Fruit fly (Drosophila melanogaster) whole organism, wandering third instar larva: Measurements from ENCODE around the gene CG13907.
A peak's percentile ranks its signal among the peaks of the same experiment; 100 is the strongest.

Experiments
- Abd-B ChIP-seq: fragments of >200 bp; optimal IDR thresholded peaks from 2 replicates; lab custom pipeline; 2017; ENCODE audit warnings: missing biosample characterization, missing genetic modification characterization
- CG32264 ChIP-seq: fragments of 200-800 bp; sonication (Bioruptor generic); optimal IDR thresholded peaks from 2 replicates; lab custom pipeline; 2016; ENCODE audit warnings: missing biosample characterization, missing genetic modification characterization
- CrebA ChIP-seq: fragments of 200-800 bp; sonication (Bioruptor generic); optimal IDR thresholded peaks from 2 replicates; lab custom pipeline; 2016; ENCODE audit warnings: missing biosample characterization, mild to moderate bottlenecking, missing genetic modification characterization, borderline replicate concordance
- Dfd ChIP-seq: fragments of >200 bp; optimal IDR thresholded peaks from 2 replicates; lab custom pipeline; 2017; ENCODE audit warnings: missing biosample characterization, missing genetic modification characterization
- Dif ChIP-seq: fragments of 200-275, 200-300 bp; sonication (Bioruptor generic); optimal IDR thresholded peaks from 2 replicates; lab custom pipeline; 2018; ENCODE audit warnings: missing biosample characterization, missing genetic modification characterization; ENCODE audit not compliant: partially characterized antibody
- GATAd ChIP-seq: sonication (Bioruptor generic); optimal IDR thresholded peaks from 2 replicates; lab custom pipeline; 2016; ENCODE audit warnings: missing biosample characterization, missing genetic modification characterization
- HLH106 ChIP-seq: fragments of 200-800 bp; optimal IDR thresholded peaks from 3 replicates; lab custom pipeline; 2019; ENCODE audit warnings: missing biosample characterization, mild to moderate bottlenecking, missing genetic modification characterization, moderate library complexity
- Hnf4 ChIP-seq: fragments of 200-800 bp; sonication (Bioruptor generic); optimal IDR thresholded peaks from 2 replicates; lab custom pipeline; 2016; ENCODE audit warnings: missing biosample characterization, mild to moderate bottlenecking, missing genetic modification characterization
- Hr83 ChIP-seq: fragments of 200-300 bp; sonication (Bioruptor generic); optimal IDR thresholded peaks from 2 replicates; lab custom pipeline; 2016; ENCODE audit warnings: missing biosample characterization, mild to moderate bottlenecking, missing genetic modification characterization, moderate library complexity; ENCODE audit not compliant: poor library complexity, severe bottlenecking
- Jra ChIP-seq: sonication (Bioruptor generic); optimal IDR thresholded peaks from 2 replicates; lab custom pipeline; 2016; ENCODE audit warnings: missing biosample characterization, missing genetic modification characterization
- Mio ChIP-seq: sonication (Bioruptor generic); optimal IDR thresholded peaks from 2 replicates; lab custom pipeline; 2016; ENCODE audit warnings: missing biosample characterization, missing genetic modification characterization
- Myc ChIP-seq: fragments of >200 bp; optimal IDR thresholded peaks from 2 replicates; lab custom pipeline; 2017
- N ChIP-seq: fragments of >200 bp; optimal IDR thresholded peaks from 2 replicates; lab custom pipeline; 2018; ENCODE audit warnings: missing biosample characterization, missing external identifiers, missing genetic modification characterization
- OdsH ChIP-seq: fragments of 200-800 bp; sonication (Bioruptor generic); optimal IDR thresholded peaks from 2 replicates; lab custom pipeline; 2016; ENCODE audit warnings: missing biosample characterization, mild to moderate bottlenecking, missing genetic modification characterization
- Rel ChIP-seq, 2 experiments: fragments of 200-800 bp; sonication (Bioruptor generic) in 1 of 2; optimal IDR thresholded peaks; 2 replicates in 1 of 2; 3 replicates in 1 of 2; lab custom pipeline; 2016 to 2019; ENCODE audit warnings: mild to moderate bottlenecking in 2 of 2, missing biosample characterization in 2 of 2, missing genetic modification characterization in 2 of 2, moderate library complexity in 1 of 2
- Sp1 ChIP-seq: fragments of 200-800 bp; sonication (Bioruptor generic); optimal IDR thresholded peaks from 3 replicates; lab custom pipeline; 2019; ENCODE audit warnings: missing biosample characterization, mild to moderate bottlenecking, missing genetic modification characterization, moderate library complexity
- br ChIP-seq: fragments of 200-800 bp; sonication (Bioruptor generic); optimal IDR thresholded peaks from 2 replicates; lab custom pipeline; 2016; ENCODE audit warnings: missing biosample characterization, missing genetic modification characterization
- brk ChIP-seq: fragments of 200-800 bp; sonication (Bioruptor generic); optimal IDR thresholded peaks from 2 replicates; lab custom pipeline; 2016; ENCODE audit warnings: missing biosample characterization, mild to moderate bottlenecking, missing genetic modification characterization
- dl ChIP-seq, 2 experiments: fragments of 175-275, 200-275 bp in 1 of 2; fragments of 200-275 bp in 1 of 2; sonication (Bioruptor generic); optimal IDR thresholded peaks; lab custom pipeline; 2018; ENCODE audit warnings: mild to moderate bottlenecking in 2 of 2, missing biosample characterization in 2 of 2, missing genetic modification characterization in 2 of 2, moderate library complexity in 2 of 2; ENCODE audit not compliant: partially characterized antibody in 2 of 2, insufficient read depth in 1 of 2
- dmrt93B ChIP-seq: fragments of 200-800 bp; sonication (Bioruptor generic); optimal IDR thresholded peaks from 2 replicates; lab custom pipeline; 2018; ENCODE audit warnings: missing biosample characterization, mild to moderate bottlenecking, missing genetic modification characterization
- dsf ChIP-seq: sonication (Bioruptor generic); optimal IDR thresholded peaks from 2 replicates; lab custom pipeline; 2016; ENCODE audit warnings: missing biosample characterization, missing genetic modification characterization, borderline replicate concordance
- ey ChIP-seq: fragments of 200-800 bp; sonication (Bioruptor generic); optimal IDR thresholded peaks from 2 replicates; lab custom pipeline; 2016; ENCODE audit warnings: missing biosample characterization, missing genetic modification characterization
- foxo ChIP-seq, 2 experiments: fragments of 200-800 bp; sonication (Bioruptor generic); optimal IDR thresholded peaks; 2 replicates in 1 of 2; 3 replicates in 1 of 2; lab custom pipeline; 2016 to 2017; ENCODE audit warnings: missing biosample characterization in 2 of 2, missing genetic modification characterization in 2 of 2
- jim ChIP-seq: fragments of 175-275, 200-325 bp; sonication (Bioruptor generic); optimal IDR thresholded peaks from 2 replicates; lab custom pipeline; 2016; ENCODE audit warnings: missing biosample characterization, mild to moderate bottlenecking, missing genetic modification characterization
- lola ChIP-seq: fragments of >200 bp; optimal IDR thresholded peaks from 2 replicates; lab custom pipeline; 2017; ENCODE audit warnings: missing biosample characterization, missing genetic modification characterization
- pan ChIP-seq: fragments of >200 bp; optimal IDR thresholded peaks from 2 replicates; lab custom pipeline; 2017
- rgr ChIP-seq: fragments of 200-800 bp; sonication (Bioruptor generic); optimal IDR thresholded peaks from 3 replicates; lab custom pipeline; 2016; ENCODE audit warnings: missing biosample characterization, mild to moderate bottlenecking, missing genetic modification characterization
- sage ChIP-seq: fragments of 200-800 bp; sonication (Bioruptor generic); optimal IDR thresholded peaks from 2 replicates; lab custom pipeline; 2016; ENCODE audit warnings: missing biosample characterization, mild to moderate bottlenecking, missing genetic modification characterization
- sv ChIP-seq: fragments of 200-800 bp; sonication (Bioruptor generic); optimal IDR thresholded peaks from 3 replicates; lab custom pipeline; 2016; ENCODE audit warnings: missing biosample characterization, missing genetic modification characterization
- woc ChIP-seq: sonication (Bioruptor generic); optimal IDR thresholded peaks from 2 replicates; lab custom pipeline; 2016; ENCODE audit warnings: missing biosample characterization, mild to moderate bottlenecking, missing genetic modification characterization

Gene CG13907

dm6 chr3L:888372-888771 lies 6.6 kb upstream of the CG13907 start:
- TF ChIP-seq Rel (GFP tag; optimal IDR thresholded peaks at IDR 0.05; lab: Kevin White, UChicago): no peak
- no peak for TF ChIP-seq Rel (tag; optimal IDR thresholded peaks at IDR 0.05; lab: Kevin White, UChicago)
- peak; percentile 97 for TF ChIP-seq Dfd (GFP tag; lab: Kevin White, UChicago)
- TF ChIP-seq, all 38 proteins: peak for 1

- TF ChIP-seq OdsH (GFP tag; lab: Kevin White, UChicago): no peak
- TF ChIP-seq Sp1: no peak
- TF ChIP-seq Rel (GFP tag; optimal IDR thresholded peaks at IDR 0.05; lab: Kevin White, UChicago): no peak
- TF ChIP-seq Rel (tag; optimal IDR thresholded peaks at IDR 0.05; lab: Kevin White, UChicago): peak; percentile 16
- no peak for TF ChIP-seq woc
Measured at dm6 chr3L:887423-888097, 5.7 kb upstream of the CG13907 start.

DNA sequence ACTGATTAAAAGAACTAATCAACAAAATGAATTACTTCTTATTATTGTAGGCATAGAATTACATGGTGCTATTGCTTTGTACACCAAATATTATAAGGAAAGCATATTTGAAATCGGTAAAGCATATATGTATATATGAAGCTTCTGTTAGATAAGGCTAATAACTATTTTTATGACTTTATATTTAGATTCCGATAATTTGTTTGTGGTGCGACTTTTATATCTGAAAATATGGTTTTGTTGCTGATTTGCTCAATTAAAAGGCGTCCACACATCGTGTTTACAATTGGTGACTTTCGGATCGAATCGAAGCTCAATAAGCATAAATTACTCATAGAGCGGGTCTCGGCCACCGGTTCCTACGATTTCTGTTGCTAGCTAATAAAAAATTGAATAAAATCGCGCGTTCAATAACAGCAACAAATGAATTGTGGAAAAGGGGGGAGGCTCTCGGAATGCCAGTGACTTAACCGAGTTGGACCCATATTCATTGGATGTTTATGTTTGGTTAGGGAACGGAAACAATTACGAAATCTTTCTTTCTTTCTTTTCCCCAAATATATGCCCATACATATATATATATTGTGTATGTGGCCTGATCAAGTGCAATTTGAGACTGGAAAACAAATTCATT lies 3.9 kb upstream of the CG13907 start:
- no peak for TF ChIP-seq Hnf4
- TF ChIP-seq Dfd (GFP tag; lab: Kevin White, UChicago): no peak
- TF ChIP-seq, all 38 proteins: peak for 0

DNA sequence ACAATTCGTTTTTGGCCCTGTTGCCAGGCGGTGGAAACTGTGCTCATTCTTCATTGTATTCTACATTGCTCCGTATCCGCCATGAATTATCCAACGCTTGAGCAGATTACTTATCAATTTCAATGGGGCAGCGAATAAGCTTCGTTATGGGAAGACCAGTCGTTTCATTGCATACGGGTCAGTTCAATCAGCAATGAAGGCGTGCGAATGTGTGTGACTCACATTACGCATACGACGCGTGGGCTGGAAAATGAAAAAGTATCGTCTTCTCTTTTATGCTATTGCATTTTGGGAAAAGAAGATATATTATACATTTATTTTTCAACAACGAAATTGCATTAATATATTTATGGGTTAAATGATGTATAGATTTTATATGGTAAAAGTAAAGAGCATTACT lies 3.2 kb upstream of the CG13907 start:
- TF ChIP-seq Rel (GFP tag; optimal IDR thresholded peaks at IDR 0.05; lab: Kevin White, UChicago): no peak
- TF ChIP-seq Rel (tag; optimal IDR thresholded peaks at IDR 0.05; lab: Kevin White, UChicago): peak; percentile 14
- TF ChIP-seq Jra (GFP tag; lab: Kevin White, UChicago): no peak

DNA sequence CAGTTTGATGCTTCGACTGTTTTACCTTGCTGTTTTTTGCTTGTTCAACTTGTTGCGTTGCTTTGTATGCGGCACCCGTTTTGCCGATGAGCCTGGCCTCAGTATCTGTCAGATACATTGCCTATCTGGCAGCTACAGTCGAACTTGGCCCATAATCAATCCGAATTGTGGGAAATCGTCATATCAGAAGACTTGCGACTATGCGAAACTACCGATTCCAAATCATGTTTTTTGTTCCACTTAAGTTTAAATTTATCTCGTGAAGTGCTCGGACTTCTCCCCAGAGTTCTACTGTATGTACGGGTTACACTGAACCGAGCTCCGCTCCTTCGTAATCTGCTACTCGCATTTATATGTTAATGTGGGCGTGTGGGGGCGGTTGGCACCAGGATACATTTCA lies 2.4 kb upstream of the CG13907 start:
- no peak for TF ChIP-seq lola (GFP tag; lab: Kevin White, UChicago)
- TF ChIP-seq HLH106 (tag; lab: Kevin White, UChicago): no peak
- TF ChIP-seq Sp1: no peak
- no peak for TF ChIP-seq Hnf4
- no peak for TF ChIP-seq OdsH (GFP tag; lab: Kevin White, UChicago)
- no peak for TF ChIP-seq sv (GFP tag; lab: Kevin White, UChicago)
- no peak for TF ChIP-seq sage (GFP tag; lab: Kevin White, UChicago)
- no peak for TF ChIP-seq rgr (GFP tag; lab: Kevin White, UChicago)
- TF ChIP-seq Myc: no peak
- TF ChIP-seq Dif: no peak
- TF ChIP-seq pan: no peak
- no peak for TF ChIP-seq ey (GFP tag; lab: Kevin White, UChicago)
- no peak for TF ChIP-seq woc
- TF ChIP-seq Mio (GFP tag; lab: Kevin White, UChicago): no peak
- TF ChIP-seq CG32264 (GFP tag; lab: Kevin White, UChicago): no peak
- TF ChIP-seq CrebA (GFP tag; lab: Kevin White, UChicago): no peak
- TF ChIP-seq Rel (GFP tag; optimal IDR thresholded peaks at IDR 0.05; lab: Kevin White, UChicago): no peak
- TF ChIP-seq Rel (tag; optimal IDR thresholded peaks at IDR 0.05; lab: Kevin White, UChicago): no peak
- TF ChIP-seq dsf (GFP tag; lab: Kevin White, UChicago): no peak

DNA sequence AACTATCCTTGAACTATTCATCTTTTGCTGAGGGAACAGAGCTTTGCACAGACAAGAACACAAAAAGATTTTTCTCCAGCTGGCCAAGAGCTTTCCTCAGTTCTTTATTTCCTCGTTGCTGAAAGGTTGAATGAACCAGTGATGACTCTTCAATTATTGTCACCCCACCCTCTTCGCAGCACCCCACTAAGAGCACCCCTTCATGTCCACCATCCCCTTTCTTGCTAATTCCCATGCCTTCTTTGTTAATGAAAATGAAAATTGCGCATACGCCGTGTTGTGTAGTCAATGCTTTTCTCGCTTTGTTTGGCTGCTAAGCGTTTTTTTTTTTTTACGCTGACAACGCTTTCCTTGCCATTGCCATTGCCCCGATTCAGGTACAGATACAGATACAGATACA lies 2.0 kb upstream of the CG13907 start:
- TF ChIP-seq GATAd (GFP tag; lab: Kevin White, UChicago): no peak
- no peak for TF ChIP-seq Abd-B (GFP tag; lab: Kevin White, UChicago)
- no peak for TF ChIP-seq Hnf4
- no peak for TF ChIP-seq Hr83 (GFP tag; lab: Kevin White, UChicago)
- TF ChIP-seq N (GFP tag; lab: Kevin White, UChicago): no peak
- TF ChIP-seq jim (GFP tag; lab: Kevin White, UChicago): no peak
- no peak for TF ChIP-seq dsf (GFP tag; lab: Kevin White, UChicago)
- no peak for TF ChIP-seq br
- no peak for TF ChIP-seq Dif
- TF ChIP-seq lola (GFP tag; lab: Kevin White, UChicago): no peak
- TF ChIP-seq ey (GFP tag; lab: Kevin White, UChicago): no peak
- TF ChIP-seq CG32264 (GFP tag; lab: Kevin White, UChicago): no peak
- no peak for TF ChIP-seq OdsH (GFP tag; lab: Kevin White, UChicago)
- TF ChIP-seq HLH106 (tag; lab: Kevin White, UChicago): no peak
- TF ChIP-seq sage (GFP tag; lab: Kevin White, UChicago): no peak
- TF ChIP-seq foxo (GFP tag; optimal IDR thresholded peaks at IDR 0.05; lab: Kevin White, UChicago): no peak
- no peak for TF ChIP-seq dl (GFP tag; optimal IDR thresholded peaks at IDR 0.05; lab: Kevin White, UChicago; ENCODE audit: insufficient read depth in 1 of 2, partially characterized antibody in 2 of 2)
- TF ChIP-seq dmrt93B (GFP tag; lab: Kevin White, UChicago): no peak
- no peak for TF ChIP-seq brk (GFP tag; lab: Kevin White, UChicago)
